Worm (Caenorhabditis elegans): Measurements from ENCODE around the gene bris-1.

ce11 chrIV:3832040-3832439, 12.9 kb upstream of the bris-1 start:
- TF ChIP-seq pha-4 (tag; optimal IDR thresholded peaks at IDR 0.05): no peak
- TF ChIP-seq nhr-28 (tag; optimal IDR thresholded peaks at IDR 0.05): no peak
- TF ChIP-seq sptf-1 (tag; optimal IDR thresholded peaks at IDR 0.05): no peak
- no peak for TF ChIP-seq unc-39 (tag; optimal IDR thresholded peaks at IDR 0.05)
- no peak for TF ChIP-seq nhr-237 (tag; optimal IDR thresholded peaks at IDR 0.05)
- TF ChIP-seq mab-5 (tag; optimal IDR thresholded peaks at IDR 0.05): no peak
- TF ChIP-seq ztf-11 (tag; optimal IDR thresholded peaks at IDR 0.05): no peak
- TF ChIP-seq unc-62 (GFP tag; optimal IDR thresholded peaks at IDR 0.05): no peak
- no peak for TF ChIP-seq cnd-1 (tag; optimal IDR thresholded peaks at IDR 0.05)
- TF ChIP-seq nhr-12 (tag; optimal IDR thresholded peaks at IDR 0.05): no peak
- no peak for TF ChIP-seq lin-13 (tag; optimal IDR thresholded peaks at IDR 0.05)
- TF ChIP-seq nhr-76 (tag; optimal IDR thresholded peaks at IDR 0.05): no peak

All from whole organism, mixed stage, embryonic.